Fruit fly (Drosophila melanogaster) whole organism, embryonic: ENCODE measurements around the gene CG31141.

ENCODE experiments used
- Adf1 ChIP-seq: fragments of 200-800 bp; sonication (Bioruptor generic); IDR thresholded peaks from 2 replicates; pipeline ENCODE4 v1.3.6; 2022; ENCODE audit warnings: missing biosample characterization, missing genetic modification characterization
- CG10147 ChIP-seq: fragments of 200-800 bp; sonication (Bioruptor generic); optimal IDR thresholded peaks from 2 replicates; lab custom pipeline; 2019; ENCODE audit warnings: missing biosample characterization, mild to moderate bottlenecking, missing genetic modification characterization, moderate library complexity
- CG10209 ChIP-seq: fragments of 200-800 bp; sonication (Bioruptor generic); optimal IDR thresholded peaks from 3 replicates; lab custom pipeline; 2017; ENCODE audit warnings: missing biosample characterization, mild to moderate bottlenecking, missing genetic modification characterization, missing genetic modification reagents
- CG10267 ChIP-seq: fragments of 200-800 bp; sonication (Bioruptor generic); optimal IDR thresholded peaks from 2 replicates; lab custom pipeline; 2018; ENCODE audit warnings: missing biosample characterization, mild to moderate bottlenecking, missing genetic modification characterization, moderate library complexity
- CG10431 ChIP-seq: fragments of 200-800 bp; sonication (Bioruptor generic); optimal IDR thresholded peaks from 3 replicates; lab custom pipeline; 2018; ENCODE audit warnings: missing biosample characterization, mild to moderate bottlenecking, missing genetic modification characterization
- CG12071 ChIP-seq: fragments of 200-800 bp; sonication (Bioruptor generic); optimal IDR thresholded peaks from 3 replicates; lab custom pipeline; 2018; ENCODE audit warnings: missing biosample characterization, mild to moderate bottlenecking, missing genetic modification characterization
- CG14441 ChIP-seq: fragments of 200-800 bp; sonication (Bioruptor generic); IDR thresholded peaks from 2 replicates; pipeline ENCODE4 v1.3.6; 2022; ENCODE audit warnings: missing biosample characterization, missing genetic modification characterization
- CG15601 ChIP-seq: fragments of 200-800 bp; sonication (Bioruptor generic); optimal IDR thresholded peaks from 3 replicates; lab custom pipeline; 2019; ENCODE audit warnings: missing biosample characterization, mild to moderate bottlenecking, missing genetic modification characterization, moderate library complexity
- CG15696 ChIP-seq: fragments of 200-800 bp; sonication (Bioruptor generic); optimal IDR thresholded peaks from 2 replicates; lab custom pipeline; 2019; ENCODE audit warnings: missing biosample characterization, mild to moderate bottlenecking, missing genetic modification characterization, moderate library complexity
- CG17186 ChIP-seq: fragments of 200-800 bp; sonication (Bioruptor generic); optimal IDR thresholded peaks from 3 replicates; lab custom pipeline; 2017; ENCODE audit warnings: missing biosample characterization, missing genetic modification reagents, missing genetic modification characterization
- CG17612 ChIP-seq: fragments of 200-800 bp; sonication (Bioruptor generic); IDR thresholded peaks from 2 replicates; pipeline ENCODE4 v1.3.6; 2022; ENCODE audit warnings: missing biosample characterization, missing genetic modification characterization
- CG2202 ChIP-seq: fragments of 200-800 bp; sonication (Bioruptor generic); optimal IDR thresholded peaks from 2 replicates; lab custom pipeline; 2018; ENCODE audit warnings: missing biosample characterization, mild to moderate bottlenecking, missing genetic modification characterization
- CG2678 ChIP-seq: fragments of 200-800 bp; sonication (Bioruptor generic); optimal IDR thresholded peaks from 3 replicates; lab custom pipeline; 2019; ENCODE audit warnings: missing biosample characterization, mild to moderate bottlenecking, missing genetic modification characterization, moderate library complexity
- CG2712 ChIP-seq: fragments of 200-800 bp; optimal IDR thresholded peaks from 3 replicates; lab custom pipeline; 2019; ENCODE audit warnings: missing biosample characterization, mild to moderate bottlenecking, missing genetic modification characterization, moderate library complexity
- CG30431 ChIP-seq: fragments of 200-800 bp; sonication (Bioruptor generic); optimal IDR thresholded peaks from 2 replicates; lab custom pipeline; 2017; ENCODE audit warnings: missing biosample characterization, missing genetic modification characterization
- CG3847 ChIP-seq: fragments of 200-800 bp; sonication (Bioruptor generic); IDR thresholded peaks from 2 replicates; pipeline ENCODE4 v1.3.6; 2022; ENCODE audit warnings: missing biosample characterization, missing genetic modification characterization
- CG6683 ChIP-seq: fragments of 200-800 bp; sonication (Bioruptor generic); optimal IDR thresholded peaks from 2 replicates; lab custom pipeline; 2017; ENCODE audit warnings: missing biosample characterization, mild to moderate bottlenecking, missing genetic modification characterization, missing genetic modification reagents
- CG6813 ChIP-seq: fragments of 200-800 bp; sonication (Bioruptor generic); optimal IDR thresholded peaks from 2 replicates; lab custom pipeline; 2017; ENCODE audit warnings: missing biosample characterization, missing genetic modification characterization, mild to moderate bottlenecking, moderate library complexity, missing genetic modification reagents
- CG7372 ChIP-seq: fragments of 200-800 bp; sonication (Bioruptor generic); IDR thresholded peaks from 2 replicates; pipeline ENCODE4 v1.3.6; 2022; ENCODE audit warnings: missing biosample characterization, missing genetic modification characterization
- CG7987 ChIP-seq: fragments of 200-800 bp; sonication (Bioruptor generic); optimal IDR thresholded peaks from 2 replicates; lab custom pipeline; 2018; ENCODE audit warnings: missing biosample characterization, mild to moderate bottlenecking, missing genetic modification characterization, moderate library complexity
- Camta ChIP-seq: fragments of 200-800 bp; sonication (Bioruptor generic); optimal IDR thresholded peaks from 2 replicates; lab custom pipeline; 2016; ENCODE audit warnings: missing biosample characterization, missing genetic modification characterization
- H15 ChIP-seq: fragments of 200-800 bp; sonication (Bioruptor generic); IDR thresholded peaks from 3 replicates; pipeline ENCODE4 v1.3.6; 2022; ENCODE audit warnings: missing biosample characterization, missing genetic modification characterization
- MESR4 ChIP-seq: fragments of 200-800 bp; sonication (Bioruptor generic); optimal IDR thresholded peaks from 2 replicates; lab custom pipeline; 2018; ENCODE audit warnings: missing biosample characterization, mild to moderate bottlenecking, missing genetic modification characterization, moderate library complexity
- Oaz ChIP-seq: fragments of 200-800 bp; sonication (Bioruptor generic); IDR thresholded peaks from 2 replicates; pipeline ENCODE4 v1.3.6; 2022; ENCODE audit warnings: missing biosample characterization, missing genetic modification characterization
- Ptx1 ChIP-seq: fragments of 200-800 bp; sonication (Bioruptor generic); IDR thresholded peaks from 2 replicates; pipeline ENCODE4 v1.3.6; 2022; ENCODE audit warnings: missing biosample characterization, missing genetic modification characterization
- YL-1 ChIP-seq: fragments of 200-800 bp; sonication (Bioruptor generic); optimal IDR thresholded peaks from 3 replicates; lab custom pipeline; 2017; ENCODE audit warnings: missing biosample characterization, mild to moderate bottlenecking, missing genetic modification characterization
- aop ChIP-seq: fragments of 200-800 bp; sonication (Bioruptor generic); IDR thresholded peaks from 2 replicates; pipeline ENCODE4 v1.3.6; 2022; ENCODE audit warnings: missing biosample characterization, missing genetic modification characterization
- bab2 ChIP-seq: fragments of 200-800 bp; sonication (Bioruptor generic); optimal IDR thresholded peaks from 2 replicates; lab custom pipeline; 2016; ENCODE audit warnings: missing biosample characterization, missing genetic modification characterization
- bowl ChIP-seq: fragments of 200-800 bp; sonication (Bioruptor generic); IDR thresholded peaks from 2 replicates; pipeline ENCODE4 v1.3.6; 2022; ENCODE audit warnings: missing biosample characterization, missing genetic modification characterization
- bsh ChIP-seq, 2 experiments: fragments of 200-800 bp; sonication (Bioruptor generic); optimal IDR thresholded peaks; 2 replicates each; lab custom pipeline; 2017 to 2018; ENCODE audit warnings: mild to moderate bottlenecking in 2 of 2, missing biosample characterization in 2 of 2, missing genetic modification characterization in 2 of 2, moderate library complexity in 1 of 2
- cg ChIP-seq: fragments of 200-800 bp; sonication (Bioruptor generic); optimal IDR thresholded peaks from 3 replicates; lab custom pipeline; 2019; ENCODE audit warnings: missing biosample characterization, mild to moderate bottlenecking, missing genetic modification characterization, moderate library complexity
- corto ChIP-seq: fragments of 200-800 bp; sonication (Bioruptor generic); optimal IDR thresholded peaks from 2 replicates; lab custom pipeline; 2016; ENCODE audit warnings: missing biosample characterization, mild to moderate bottlenecking, missing genetic modification characterization, moderate library complexity
- croc ChIP-seq: fragments of 200-800 bp; sonication (Bioruptor generic); conservative IDR thresholded peaks from 3 replicates; pipeline ENCODE4 v1.3.6; 2022; ENCODE audit warnings: missing biosample characterization, missing genetic modification characterization
- dmrt99B ChIP-seq: fragments of 200-800 bp; sonication (Bioruptor generic); optimal IDR thresholded peaks from 2 replicates; lab custom pipeline; 2018; ENCODE audit warnings: missing biosample characterization, mild to moderate bottlenecking, missing genetic modification characterization, moderate library complexity
- eyg ChIP-seq: fragments of 200-800 bp; sonication (Bioruptor generic); optimal IDR thresholded peaks from 3 replicates; lab custom pipeline; 2016; ENCODE audit warnings: missing biosample characterization, missing genetic modification characterization
- fru ChIP-seq: fragments of >200 bp; optimal IDR thresholded peaks from 2 replicates; lab custom pipeline; 2017
- her ChIP-seq: fragments of 200-800 bp; sonication (Bioruptor generic); optimal IDR thresholded peaks from 2 replicates; lab custom pipeline; 2016; ENCODE audit warnings: missing biosample characterization, missing genetic modification characterization
- hth ChIP-seq: fragments of >200 bp; optimal IDR thresholded peaks from 2 replicates; lab custom pipeline; 2017; ENCODE audit warnings: inconsistent platforms
- insv ChIP-seq, 2 experiments: fragments of 200-800 bp; sonication (Bioruptor generic); optimal IDR thresholded peaks; 3 replicates each; lab custom pipeline; 2016 to 2018; ENCODE audit warnings: missing biosample characterization in 2 of 2, missing genetic modification characterization in 2 of 2
- ken ChIP-seq: fragments of 200-800 bp; sonication (Bioruptor generic); IDR thresholded peaks from 3 replicates; pipeline ENCODE4 v1.3.6; 2022; ENCODE audit warnings: missing biosample characterization, missing genetic modification characterization
- lbe ChIP-seq: fragments of 200-800 bp; sonication (Bioruptor generic); optimal IDR thresholded peaks from 2 replicates; lab custom pipeline; 2016; ENCODE audit warnings: missing biosample characterization, mild to moderate bottlenecking, missing genetic modification characterization
- nmo ChIP-seq: fragments of 200-800 bp; sonication (Bioruptor generic); optimal IDR thresholded peaks from 2 replicates; lab custom pipeline; 2018; ENCODE audit warnings: missing biosample characterization, mild to moderate bottlenecking, missing genetic modification characterization, moderate library complexity
- nom ChIP-seq: fragments of 200-800 bp; sonication (Bioruptor generic); optimal IDR thresholded peaks from 2 replicates; lab custom pipeline; 2017; ENCODE audit warnings: missing biosample characterization, missing genetic modification characterization, mild to moderate bottlenecking, moderate library complexity, missing genetic modification reagents
- sisA ChIP-seq: fragments of 200-800 bp; sonication (Bioruptor generic); IDR thresholded peaks from 2 replicates; pipeline ENCODE4 v1.3.6; 2022; ENCODE audit warnings: missing biosample characterization, missing genetic modification characterization
- slbo ChIP-seq: fragments of 200-800 bp; sonication (Bioruptor generic); IDR thresholded peaks from 2 replicates; pipeline ENCODE4 v1.3.6; 2022; ENCODE audit warnings: missing biosample characterization, missing genetic modification characterization
- so ChIP-seq: fragments of 200-800 bp; sonication (Bioruptor generic); IDR thresholded peaks from 3 replicates; pipeline ENCODE4 v1.3.6; 2022; ENCODE audit warnings: missing biosample characterization, missing genetic modification characterization
- tap ChIP-seq: fragments of 200-800 bp; optimal IDR thresholded peaks from 3 replicates; lab custom pipeline; 2019; ENCODE audit warnings: missing biosample characterization, mild to moderate bottlenecking, missing genetic modification characterization, moderate library complexity
- unc-4 ChIP-seq: fragments of 200-800 bp; sonication (Bioruptor generic); IDR thresholded peaks from 2 replicates; pipeline ENCODE4 v1.3.6; 2022; ENCODE audit warnings: missing biosample characterization, missing genetic modification characterization; ENCODE audit not compliant: partially characterized antibody
- usp ChIP-seq: fragments of >200 bp; optimal IDR thresholded peaks from 2 replicates; lab custom pipeline; 2017; ENCODE audit warnings: missing biosample characterization, missing genetic modification characterization

Gene CG31141

DNA sequence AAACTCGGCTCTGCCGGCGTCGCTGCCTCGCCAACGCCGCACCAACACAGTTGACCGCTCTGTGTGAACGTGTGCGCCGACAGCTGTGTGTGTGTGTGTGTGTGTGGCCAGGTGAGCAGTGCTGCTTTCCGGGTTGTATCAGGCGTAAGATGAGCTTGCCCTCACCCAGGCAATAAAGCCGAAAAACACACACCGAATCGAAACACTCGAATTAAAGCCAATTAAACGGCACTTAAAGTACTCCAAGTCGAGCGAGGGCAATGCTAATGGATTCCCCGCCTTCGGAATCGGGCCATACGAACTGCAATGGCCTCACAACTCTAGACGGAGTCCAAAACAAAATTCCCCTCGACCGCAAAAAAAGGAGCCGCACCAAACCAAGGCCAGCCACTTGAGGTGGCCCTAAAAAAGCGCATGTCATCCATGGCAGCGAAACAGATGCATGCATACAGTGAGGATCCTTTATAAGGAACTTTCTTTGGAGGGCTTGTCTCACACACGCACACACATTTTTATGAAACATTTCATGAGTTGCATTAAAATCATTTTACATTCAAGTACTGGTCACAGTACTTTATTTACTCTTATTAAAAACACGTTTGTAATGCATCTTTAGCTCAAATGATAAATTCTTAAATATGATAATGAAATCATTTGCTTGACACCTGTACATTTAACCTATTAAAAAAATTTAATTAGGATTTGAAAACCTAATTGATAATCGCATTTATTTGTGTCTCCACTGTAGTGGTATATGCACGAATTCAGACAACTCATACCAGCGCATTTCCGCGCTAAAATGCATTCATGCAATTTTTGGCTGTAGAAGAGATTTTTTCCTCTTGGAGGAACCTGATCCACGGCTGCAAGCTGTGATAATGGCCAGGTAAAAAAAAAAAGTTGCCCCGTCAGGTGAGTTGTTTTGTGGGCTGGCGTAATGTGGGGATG, 25.6 kb downstream of the CG31141 start:
- TF ChIP-seq H15 (GFP tag; lab: Robert Waterston, UW) = no peak
- no peak for TF ChIP-seq CG14441 (GFP tag; lab: Robert Waterston, UW)
- TF ChIP-seq CG2712 (tag; lab: Kevin White, UChicago) = no peak
- no peak for TF ChIP-seq CG15696 (tag; lab: Kevin White, UChicago)
- TF ChIP-seq bsh (GFP tag; optimal IDR thresholded peaks at IDR 0.05; lab: Kevin White, UChicago) = peak in 1 of 2 experiments; percentile 82
- TF ChIP-seq CG2202 (tag; lab: Kevin White, UChicago) = no peak
- TF ChIP-seq nom (GFP tag; lab: Kevin White, UChicago) = peak; percentile 86
- no peak for TF ChIP-seq nmo (GFP tag; lab: Kevin White, UChicago)
- TF ChIP-seq usp (GFP tag; lab: Kevin White, UChicago) = no peak
- TF ChIP-seq her (GFP tag; lab: Kevin White, UChicago) = no peak
- TF ChIP-seq eyg = no peak
- no peak for TF ChIP-seq CG2678
- no peak for TF ChIP-seq CG10267 (tag; lab: Kevin White, UChicago)
- no peak for TF ChIP-seq ken (GFP tag; lab: Robert Waterston, UW)
- no peak for TF ChIP-seq Oaz
- no peak for TF ChIP-seq CG10209 (GFP tag; lab: Kevin White, UChicago)
- TF ChIP-seq CG12071 (GFP tag; lab: Kevin White, UChicago) = no peak
- TF ChIP-seq croc (GFP tag; lab: Robert Waterston, UW) = no peak
- TF ChIP-seq tap (tag; lab: Kevin White, UChicago) = no peak
- TF ChIP-seq CG10147 (GFP tag; lab: Kevin White, UChicago) = no peak
- peak; percentile 20 for TF ChIP-seq cg (GFP tag; lab: Kevin White, UChicago)
- no peak for TF ChIP-seq CG17612 (GFP tag; lab: Robert Waterston, UW)
- no peak for TF ChIP-seq Ptx1 (GFP tag; lab: Robert Waterston, UW)
- no peak for TF ChIP-seq unc-4 (GFP tag; lab: Robert Waterston, UW)
- 0 out of 2 replicates have a peak, but pooled peaks have one; percentile 19 for TF ChIP-seq CG3847 (GFP tag; lab: Robert Waterston, UW)
- no peak for TF ChIP-seq bowl (GFP tag; lab: Robert Waterston, UW)
- no peak for TF ChIP-seq hth
- TF ChIP-seq corto (GFP tag; lab: Kevin White, UChicago) = peak; percentile 85
- TF ChIP-seq insv (GFP tag; optimal IDR thresholded peaks at IDR 0.05; lab: Kevin White, UChicago) = no peak
- no peak for TF ChIP-seq CG6813
- no peak for TF ChIP-seq YL-1 (GFP tag; lab: Kevin White, UChicago)
- no peak for TF ChIP-seq CG30431 (GFP tag; lab: Kevin White, UChicago)
- no peak for TF ChIP-seq dmrt99B (tag; lab: Kevin White, UChicago)
- TF ChIP-seq CG17186 (GFP tag; lab: Kevin White, UChicago) = no peak
- no peak for TF ChIP-seq Camta (GFP tag; lab: Kevin White, UChicago)
- TF ChIP-seq lbe = peak; percentile 87
- TF ChIP-seq Adf1 (GFP tag; lab: Robert Waterston, UW) = peak; percentile 29; the same call in 1 of the 2 replicates
- no peak for TF ChIP-seq CG10431
- 0 out of 2 replicates have a peak, but pooled peaks have one; percentile 29 for TF ChIP-seq slbo (GFP tag; lab: Robert Waterston, UW)
- no peak for TF ChIP-seq sisA (GFP tag; lab: Robert Waterston, UW)
- no peak for TF ChIP-seq bab2 (GFP tag; lab: Kevin White, UChicago)
- TF ChIP-seq CG6683 (GFP tag; lab: Kevin White, UChicago) = no peak
- TF ChIP-seq MESR4 (GFP tag; lab: Kevin White, UChicago) = no peak
- TF ChIP-seq so = no peak
- TF ChIP-seq CG7987 (GFP tag; lab: Kevin White, UChicago) = no peak
- no peak for TF ChIP-seq fru
- no peak for TF ChIP-seq aop (GFP tag; lab: Robert Waterston, UW)
- no peak for TF ChIP-seq CG15601
- TF ChIP-seq CG7372 = no peak
